Fruit fly (Drosophila melanogaster): ENCODE measurements around the gene pum.

Gene pum

DNA sequence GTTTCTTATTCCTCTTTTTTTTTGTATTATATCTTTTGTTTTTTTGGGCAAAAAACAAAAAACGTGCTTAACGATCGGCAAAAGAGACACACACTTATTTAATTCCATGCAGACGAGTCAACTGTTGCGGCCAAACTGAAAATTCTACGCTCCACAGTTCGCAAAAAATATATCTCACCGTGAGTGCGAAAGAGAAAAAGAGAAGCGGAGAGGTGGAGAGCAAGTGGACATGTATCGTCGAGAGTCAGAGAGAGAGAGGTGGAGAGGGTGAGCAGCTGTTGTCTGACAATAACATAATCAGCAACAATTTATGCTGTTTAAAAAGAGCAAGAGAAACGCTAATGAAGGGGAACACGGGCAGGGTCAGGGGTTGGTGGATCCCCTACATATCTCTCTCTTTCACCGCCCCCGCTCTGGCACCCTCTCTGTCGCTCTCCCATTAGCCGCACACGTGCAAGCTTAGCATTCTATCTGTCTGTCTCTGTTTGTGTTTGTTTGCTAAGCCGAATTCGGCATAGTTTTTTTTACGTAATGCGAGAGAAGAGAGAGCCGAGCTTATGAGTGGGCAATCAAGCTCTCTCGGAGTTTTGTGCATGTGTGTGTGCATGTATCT is 10.7 kb downstream of the pum start (continued):
- peak; percentile 74 for TF ChIP-seq pfk (GFP tag; optimal IDR thresholded peaks at IDR 0.05)
- TF ChIP-seq Hand (GFP tag; optimal IDR thresholded peaks at IDR 0.05) = no peak
- TF ChIP-seq CG13296 (GFP tag; optimal IDR thresholded peaks at IDR 0.05) = no peak
- no peak for TF ChIP-seq CG2120 (GFP tag; optimal IDR thresholded peaks at IDR 0.05)
- no peak for TF ChIP-seq CG12104 (GFP tag; optimal IDR thresholded peaks at IDR 0.05)
- TF ChIP-seq z (GFP tag; IDR thresholded peaks at IDR 0.05) = 0 out of 3 replicates have a peak, but pooled peaks have one; percentile 40
- no peak for TF ChIP-seq CG14710 (tag; optimal IDR thresholded peaks at IDR 0.05)
- TF ChIP-seq CG15514 (GFP tag; optimal IDR thresholded peaks at IDR 0.05) = no peak
- TF ChIP-seq Hmr (GFP tag; optimal IDR thresholded peaks at IDR 0.05) = no peak
- no peak for TF ChIP-seq knrl (GFP tag; IDR thresholded peaks at IDR 0.05; ENCODE audit: partially characterized antibody)
- TF ChIP-seq CG4617 (GFP tag; optimal IDR thresholded peaks at IDR 0.05; ENCODE audit: borderline replicate concordance) = no peak
- TF ChIP-seq CG9727 (GFP tag; optimal IDR thresholded peaks at IDR 0.05) = no peak
- no peak for TF ChIP-seq CG11093 (GFP tag; IDR thresholded peaks at IDR 0.05)
- TF ChIP-seq Usf (GFP tag; optimal IDR thresholded peaks at IDR 0.05) = no peak
- TF ChIP-seq Ptx1 (GFP tag; IDR thresholded peaks at IDR 0.05) = no peak
- TF ChIP-seq CG1647 (GFP tag; optimal IDR thresholded peaks at IDR 0.05) = no peak
- TF ChIP-seq phol (tag; optimal IDR thresholded peaks at IDR 0.05) = no peak
- no peak for TF ChIP-seq CG4730 (GFP tag; IDR thresholded peaks at IDR 0.05)
- TF ChIP-seq eyg (GFP tag; optimal IDR thresholded peaks at IDR 0.05) = no peak
- TF ChIP-seq CG1529 (GFP tag; optimal IDR thresholded peaks at IDR 0.05) = no peak
- TF ChIP-seq CG4404 (GFP tag; IDR thresholded peaks at IDR 0.05) = no peak
- peak; percentile 82 for TF ChIP-seq cg (GFP tag; optimal IDR thresholded peaks at IDR 0.05)
- TF ChIP-seq CG12071 (GFP tag; optimal IDR thresholded peaks at IDR 0.05) = no peak
- TF ChIP-seq Bdp1 (GFP tag; optimal IDR thresholded peaks at IDR 0.05) = no peak
- TF ChIP-seq shn (GFP tag; optimal IDR thresholded peaks at IDR 0.05) = peak; percentile 19
- no peak for TF ChIP-seq seq (GFP tag; IDR thresholded peaks at IDR 0.05)
- TF ChIP-seq en (GFP tag; optimal IDR thresholded peaks at IDR 0.05) = no peak
- TF ChIP-seq D (optimal IDR thresholded peaks at IDR 0.05) = no peak
- no peak for TF ChIP-seq D (GFP tag; optimal IDR thresholded peaks at IDR 0.05)
- peak; percentile 82 for TF ChIP-seq rib (GFP tag; IDR thresholded peaks at IDR 0.05)
- TF ChIP-seq al (GFP tag; IDR thresholded peaks at IDR 0.05) = no peak
- no peak for TF ChIP-seq sc (optimal IDR thresholded peaks at IDR 0.05)
- TF ChIP-seq sc (GFP tag; optimal IDR thresholded peaks at IDR 0.05) = no peak
- no peak for TF ChIP-seq trh (GFP tag; optimal IDR thresholded peaks at IDR 0.05)
- TF ChIP-seq CG32532 (GFP tag; IDR thresholded peaks at IDR 0.05) = peak; percentile 66; the same call in 1 of the 2 replicates
- TF ChIP-seq CG34224 (GFP tag; IDR thresholded peaks at IDR 0.05; ENCODE audit: partially characterized antibody) = peak; percentile 57
- TF ChIP-seq CG11085 (GFP tag; IDR thresholded peaks at IDR 0.05) = no peak
- TF ChIP-seq tio (GFP tag; optimal IDR thresholded peaks at IDR 0.05) = no peak
- TF ChIP-seq HmgZ (tag; optimal IDR thresholded peaks at IDR 0.05) = no peak
- TF ChIP-seq mirr (GFP tag; optimal IDR thresholded peaks at IDR 0.05) = peak; percentile 76
- TF ChIP-seq unc-4 (GFP tag; IDR thresholded peaks at IDR 0.05; ENCODE audit: partially characterized antibody) = 0 out of 2 replicates have a peak, but pooled peaks have one; percentile 14
- TF ChIP-seq Sry-δ (GFP tag; optimal IDR thresholded peaks at IDR 0.05) = no peak
- no peak for TF ChIP-seq ewg (GFP tag; optimal IDR thresholded peaks at IDR 0.05)
- TF ChIP-seq CG17385 (GFP tag; optimal IDR thresholded peaks at IDR 0.05) = peak; percentile 26
- TF ChIP-seq CG10147 (GFP tag; optimal IDR thresholded peaks at IDR 0.05) = no peak
- no peak for TF ChIP-seq CG10209 (GFP tag; optimal IDR thresholded peaks at IDR 0.05)
- TF ChIP-seq CG12219 (GFP tag; optimal IDR thresholded peaks at IDR 0.05) = no peak
- TF ChIP-seq ap (GFP tag; IDR thresholded peaks at IDR 0.05) = no peak
- TF ChIP-seq CG9797 (GFP tag; optimal IDR thresholded peaks at IDR 0.05) = no peak
- TF ChIP-seq CG2116 (GFP tag; optimal IDR thresholded peaks at IDR 0.05) = no peak
- no peak for TF ChIP-seq ara (GFP tag; IDR thresholded peaks at IDR 0.05)
